Fruit fly (Drosophila melanogaster) whole organism, embryonic: ENCODE results near the gene HisCl1.

ENCODE experiments used
- Aef1 ChIP-seq: fragments of 200-800 bp; sonication (Bioruptor generic); IDR thresholded peaks from 3 replicates; pipeline ENCODE4 v1.3.6; 2022; ENCODE audit warnings: missing biosample characterization, missing genetic modification characterization
- Antp ChIP-seq: fragments of 200-800 bp; sonication (Bioruptor generic); optimal IDR thresholded peaks from 3 replicates; lab custom pipeline; 2016; ENCODE audit warnings: missing biosample characterization, missing genetic modification characterization
- CG10209 ChIP-seq: fragments of 200-800 bp; sonication (Bioruptor generic); optimal IDR thresholded peaks from 3 replicates; lab custom pipeline; 2017; ENCODE audit warnings: missing biosample characterization, mild to moderate bottlenecking, missing genetic modification characterization, missing genetic modification reagents
- CG10543 ChIP-seq: fragments of 200-800 bp; sonication (Bioruptor generic); optimal IDR thresholded peaks from 3 replicates; lab custom pipeline; 2017; ENCODE audit warnings: missing biosample characterization, mild to moderate bottlenecking, missing genetic modification characterization, moderate library complexity
- CG11247 ChIP-seq: fragments of 200-800 bp; sonication (Bioruptor generic); IDR thresholded peaks from 2 replicates; pipeline ENCODE4 v1.3.6; 2022; ENCODE audit warnings: missing biosample characterization, missing genetic modification characterization
- CG12071 ChIP-seq: fragments of 200-800 bp; sonication (Bioruptor generic); optimal IDR thresholded peaks from 3 replicates; lab custom pipeline; 2018; ENCODE audit warnings: missing biosample characterization, mild to moderate bottlenecking, missing genetic modification characterization
- CG12299 ChIP-seq: fragments of 200-800 bp; sonication (Bioruptor generic); optimal IDR thresholded peaks from 2 replicates; lab custom pipeline; 2018; ENCODE audit warnings: missing biosample characterization, mild to moderate bottlenecking, missing genetic modification characterization
- CG1602 ChIP-seq: fragments of 200-800 bp; sonication (Bioruptor generic); optimal IDR thresholded peaks from 3 replicates; lab custom pipeline; 2016; ENCODE audit warnings: missing biosample characterization, missing genetic modification characterization
- CG1603 ChIP-seq: fragments of 200-800 bp; sonication (Bioruptor generic); optimal IDR thresholded peaks from 2 replicates; lab custom pipeline; 2019; ENCODE audit warnings: missing biosample characterization, mild to moderate bottlenecking, missing genetic modification characterization, moderate library complexity
- CG1647 ChIP-seq: fragments of 200-800 bp; sonication (Bioruptor generic); optimal IDR thresholded peaks from 3 replicates; lab custom pipeline; 2016; ENCODE audit warnings: missing biosample characterization, missing genetic modification characterization
- CG17186 ChIP-seq: fragments of 200-800 bp; sonication (Bioruptor generic); optimal IDR thresholded peaks from 3 replicates; lab custom pipeline; 2017; ENCODE audit warnings: missing biosample characterization, missing genetic modification reagents, missing genetic modification characterization
- CG18764 ChIP-seq: fragments of 200-800 bp; sonication (Bioruptor generic); optimal IDR thresholded peaks from 3 replicates; lab custom pipeline; 2016; ENCODE audit warnings: missing biosample characterization, missing genetic modification characterization
- CG2116 ChIP-seq: fragments of 200-800 bp; sonication (Bioruptor generic); optimal IDR thresholded peaks from 3 replicates; lab custom pipeline; 2018; ENCODE audit warnings: missing biosample characterization, mild to moderate bottlenecking, missing genetic modification characterization
- CG30431 ChIP-seq: fragments of 200-800 bp; sonication (Bioruptor generic); optimal IDR thresholded peaks from 2 replicates; lab custom pipeline; 2017; ENCODE audit warnings: missing biosample characterization, missing genetic modification characterization
- CG3065 ChIP-seq: fragments of 200-800 bp; sonication (Bioruptor generic); optimal IDR thresholded peaks from 2 replicates; lab custom pipeline; 2016; ENCODE audit warnings: missing biosample characterization, missing genetic modification characterization
- CG31365 ChIP-seq: fragments of 200-800 bp; sonication (Bioruptor generic); optimal IDR thresholded peaks from 2 replicates; lab custom pipeline; 2018; ENCODE audit warnings: missing biosample characterization, mild to moderate bottlenecking, missing genetic modification characterization
- CG32772 ChIP-seq: fragments of 200-800 bp; sonication (Bioruptor generic); IDR thresholded peaks from 2 replicates; pipeline ENCODE4 v1.3.6; 2022; ENCODE audit warnings: missing biosample characterization, missing genetic modification characterization
- CG43689 ChIP-seq: fragments of 200-800 bp; sonication (Bioruptor generic); IDR thresholded peaks from 2 replicates; pipeline ENCODE4 v1.3.6; 2022; ENCODE audit warnings: missing biosample characterization, missing genetic modification characterization
- CG4730 ChIP-seq: fragments of 200-800 bp; sonication (Bioruptor generic); IDR thresholded peaks from 2 replicates; pipeline ENCODE4 v1.3.6; 2022; ENCODE audit warnings: missing biosample characterization, missing genetic modification characterization
- CG6654 ChIP-seq: fragments of 200-800 bp; sonication (Bioruptor generic); optimal IDR thresholded peaks from 2 replicates; lab custom pipeline; 2017; ENCODE audit warnings: missing biosample characterization, mild to moderate bottlenecking, missing genetic modification characterization
- CG7372 ChIP-seq: fragments of 200-800 bp; sonication (Bioruptor generic); IDR thresholded peaks from 2 replicates; pipeline ENCODE4 v1.3.6; 2022; ENCODE audit warnings: missing biosample characterization, missing genetic modification characterization
- CG8290 ChIP-seq, 3 experiments: fragments of 200-800 bp; sonication (Bioruptor generic); optimal IDR thresholded peaks; 2 replicates each; lab custom pipeline; 2016 to 2019; ENCODE audit warnings: missing biosample characterization in 3 of 3, missing genetic modification characterization in 3 of 3, mild to moderate bottlenecking in 2 of 3, moderate library complexity in 1 of 3
- CG8765 ChIP-seq: fragments of 200-800 bp; sonication (Bioruptor generic); IDR thresholded peaks from 2 replicates; pipeline ENCODE4 v1.3.6; 2022; ENCODE audit warnings: missing biosample characterization, missing genetic modification characterization
- CTCF ChIP-seq: fragments of 200-800 bp; sonication (Bioruptor generic); optimal IDR thresholded peaks from 2 replicates; lab custom pipeline; 2017; ENCODE audit warnings: missing biosample characterization, mild to moderate bottlenecking, missing genetic modification characterization, moderate library complexity
- Chrac-16 ChIP-seq: fragments of 200-800 bp; sonication (Bioruptor generic); optimal IDR thresholded peaks from 3 replicates; lab custom pipeline; 2016; ENCODE audit warnings: missing biosample characterization, missing genetic modification characterization
- D ChIP-seq, 2 experiments: fragments of 200-800 bp in 1 of 2; fragments of >200 bp in 1 of 2; sonication (Bioruptor generic) in 1 of 2; optimal IDR thresholded peaks; 2 replicates in 1 of 2; 3 replicates in 1 of 2; lab custom pipeline; 2017; ENCODE audit warnings: mild to moderate bottlenecking in 1 of 2, missing biosample characterization in 1 of 2, missing genetic modification characterization in 1 of 2, missing genetic modification reagents in 1 of 2
- ERR ChIP-seq: fragments of 200-800 bp; sonication (Bioruptor generic); optimal IDR thresholded peaks from 2 replicates; lab custom pipeline; 2016; ENCODE audit warnings: missing biosample characterization, missing genetic modification characterization
- Hmx ChIP-seq: fragments of 200-800 bp; sonication (Bioruptor generic); optimal IDR thresholded peaks from 2 replicates; lab custom pipeline; 2016; ENCODE audit warnings: missing biosample characterization, missing genetic modification characterization
- Hr51 ChIP-seq, 2 experiments: fragments of 200-800 bp; sonication (Bioruptor generic); optimal IDR thresholded peaks; 2 replicates in 1 of 2; 3 replicates in 1 of 2; lab custom pipeline; 2016 to 2018; ENCODE audit warnings: missing biosample characterization in 2 of 2, missing genetic modification characterization in 2 of 2, mild to moderate bottlenecking in 1 of 2, moderate library complexity in 1 of 2
- Meics ChIP-seq: fragments of 200-800 bp; sonication (Bioruptor generic); optimal IDR thresholded peaks from 2 replicates; lab custom pipeline; 2017; ENCODE audit warnings: missing biosample characterization, mild to moderate bottlenecking, missing genetic modification characterization
- Sin3A ChIP-seq: fragments of >200 bp; optimal IDR thresholded peaks from 2 replicates; lab custom pipeline; 2018
- Sox102F ChIP-seq: fragments of 200-800 bp; sonication (Bioruptor generic); optimal IDR thresholded peaks from 2 replicates; lab custom pipeline; 2018; ENCODE audit warnings: missing biosample characterization, mild to moderate bottlenecking, missing genetic modification characterization, moderate library complexity
- Sry-δ ChIP-seq: fragments of 200-800 bp; sonication (Bioruptor generic); optimal IDR thresholded peaks from 2 replicates; lab custom pipeline; 2016; ENCODE audit warnings: missing biosample characterization, missing genetic modification characterization
- Trl ChIP-seq, 3 experiments: fragments of >200 bp in 2 of 3; fragments of 200-800 bp in 1 of 3; sonication (Bioruptor generic) in 1 of 3; optimal IDR thresholded peaks; 2 replicates in 1 of 3; 3 replicates in 2 of 3; lab custom pipeline; 2016 to 2017; ENCODE audit warnings: missing biosample characterization in 1 of 3, missing genetic modification characterization in 1 of 3
- Xbp1 ChIP-seq: fragments of 200-800 bp; sonication (Bioruptor generic); optimal IDR thresholded peaks from 3 replicates; lab custom pipeline; 2016; ENCODE audit warnings: missing biosample characterization, mild to moderate bottlenecking, missing genetic modification characterization
- bcd ChIP-seq: fragments of 200-800 bp; sonication (Bioruptor generic); optimal IDR thresholded peaks from 2 replicates; lab custom pipeline; 2017; ENCODE audit warnings: missing biosample characterization, mild to moderate bottlenecking, missing genetic modification characterization
- chif ChIP-seq, 2 experiments: fragments of 200-800 bp; sonication (Bioruptor generic); optimal IDR thresholded peaks; 3 replicates each; lab custom pipeline; 2016; ENCODE audit warnings: missing biosample characterization in 2 of 2, missing genetic modification characterization in 2 of 2
- da ChIP-seq: fragments of 200-800 bp; sonication (Bioruptor generic); optimal IDR thresholded peaks from 2 replicates; lab custom pipeline; 2016; ENCODE audit warnings: missing biosample characterization, missing genetic modification characterization
- fd102C ChIP-seq: fragments of 200-800 bp; sonication (Bioruptor generic); optimal IDR thresholded peaks from 2 replicates; lab custom pipeline; 2018; ENCODE audit warnings: missing biosample characterization, mild to moderate bottlenecking, missing genetic modification characterization, moderate library complexity
- fd3F ChIP-seq: fragments of 200-800 bp; sonication (Bioruptor generic); optimal IDR thresholded peaks from 2 replicates; lab custom pipeline; 2018; ENCODE audit warnings: missing biosample characterization, mild to moderate bottlenecking, missing genetic modification characterization, moderate library complexity
- gce ChIP-seq: fragments of 200-800 bp; sonication (Bioruptor generic); IDR thresholded peaks from 3 replicates; pipeline ENCODE4 v1.3.6; 2022; ENCODE audit warnings: missing biosample characterization, missing genetic modification characterization
- luna ChIP-seq: fragments of 200-800 bp; sonication (Bioruptor generic); optimal IDR thresholded peaks from 2 replicates; lab custom pipeline; 2016; ENCODE audit warnings: missing biosample characterization, missing genetic modification characterization
- mirr ChIP-seq: fragments of 200-800 bp; sonication (Bioruptor generic); optimal IDR thresholded peaks from 3 replicates; lab custom pipeline; 2018; ENCODE audit warnings: missing biosample characterization, mild to moderate bottlenecking, missing genetic modification characterization
- nerfin-2 ChIP-seq: fragments of 200-800 bp; sonication (Bioruptor generic); IDR thresholded peaks from 2 replicates; pipeline ENCODE4 v1.3.6; 2022; ENCODE audit warnings: missing biosample characterization, missing genetic modification characterization; ENCODE audit not compliant: partially characterized antibody
- org-1 ChIP-seq: fragments of 200-800 bp; sonication (Bioruptor generic); optimal IDR thresholded peaks from 2 replicates; lab custom pipeline; 2017; ENCODE audit warnings: missing biosample characterization, missing genetic modification characterization
- sens ChIP-seq: fragments of 200-800 bp; sonication (Bioruptor generic); peaks from one replicate; lab custom pipeline; 2016; ENCODE audit warnings: missing biosample characterization, missing genetic modification characterization
- shn ChIP-seq: fragments of 200-800 bp; sonication (Bioruptor generic); optimal IDR thresholded peaks from 3 replicates; lab custom pipeline; 2016; ENCODE audit warnings: missing biosample characterization, missing genetic modification characterization
- stc ChIP-seq: fragments of 200-800 bp; sonication (Bioruptor generic); IDR thresholded peaks from 2 replicates; pipeline ENCODE4 v1.3.6; 2022; ENCODE audit warnings: missing biosample characterization, missing genetic modification characterization
- unpg ChIP-seq: fragments of 200-800 bp; sonication (Bioruptor generic); optimal IDR thresholded peaks from 3 replicates; lab custom pipeline; 2018; ENCODE audit warnings: missing biosample characterization, mild to moderate bottlenecking, missing genetic modification characterization, moderate library complexity
- wor ChIP-seq: fragments of 200-800 bp; sonication (Bioruptor generic); IDR thresholded peaks from 2 replicates; pipeline ENCODE4 v1.3.6; 2022; ENCODE audit warnings: missing biosample characterization, missing genetic modification characterization
- yki ChIP-seq: fragments of >200 bp; optimal IDR thresholded peaks from 3 replicates; lab custom pipeline; 2018

Gene HisCl1

dm6 chr3R:11764279-11764880 lies 22.6 kb upstream of the HisCl1 start, which contains the start of gene Lk6 (continued):
- peak; percentile 13 for TF ChIP-seq CG10209 (GFP tag; lab: Kevin White, UChicago)
- no peak for TF ChIP-seq CG32772 (GFP tag; lab: Robert Waterston, UW)
- TF ChIP-seq D (optimal IDR thresholded peaks at IDR 0.05; lab: Kevin White, UChicago) = no peak
- peak; percentile 12 for TF ChIP-seq D (GFP tag; optimal IDR thresholded peaks at IDR 0.05; lab: Kevin White, UChicago)
- TF ChIP-seq shn (GFP tag; lab: Kevin White, UChicago) = peak; percentile 37
- no peak for TF ChIP-seq CG3065
- TF ChIP-seq nerfin-2 (GFP tag; lab: Robert Waterston, UW) = no peak
- TF ChIP-seq ERR = peak; percentile 28
- TF ChIP-seq CTCF = peak; percentile 89
- no peak for TF ChIP-seq gce (GFP tag; lab: Robert Waterston, UW)
- TF ChIP-seq CG11247 = no peak
- TF ChIP-seq Xbp1 (GFP tag; lab: Kevin White, UChicago) = peak; percentile 28
- TF ChIP-seq Sry-δ (GFP tag; lab: Kevin White, UChicago) = peak; percentile 67
- TF ChIP-seq CG1647 = peak; percentile 5
- no peak for TF ChIP-seq Trl (optimal IDR thresholded peaks at IDR 0.05; lab: Kevin White, UChicago)
- TF ChIP-seq Trl (GFP tag; optimal IDR thresholded peaks at IDR 0.05; lab: Kevin White, UChicago) = peak; percentile 14
- peak; percentile 28 to 55 for TF ChIP-seq Hr51 (GFP tag; optimal IDR thresholded peaks at IDR 0.05; lab: Kevin White, UChicago)
- peak; percentile 14 for TF ChIP-seq fd102C (GFP tag; lab: Kevin White, UChicago)
- peak; percentile 57 for TF ChIP-seq unpg (GFP tag; lab: Kevin White, UChicago)
- TF ChIP-seq mirr (GFP tag; lab: Kevin White, UChicago) = peak; percentile 76
- TF ChIP-seq CG2116 (GFP tag; lab: Kevin White, UChicago) = peak; percentile 73
- peak; percentile 76 for TF ChIP-seq Sin3A
- TF ChIP-seq org-1 (GFP tag; lab: Kevin White, UChicago) = peak; percentile 29
- TF ChIP-seq CG10543 (GFP tag; lab: Kevin White, UChicago) = peak; percentile 82
- peak; percentile 70 for TF ChIP-seq CG31365 (tag; lab: Kevin White, UChicago)
- TF ChIP-seq da = peak; percentile 5
- TF ChIP-seq CG8290 (GFP tag; optimal IDR thresholded peaks at IDR 0.05; lab: Kevin White, UChicago) = peak; percentile 60
- peak; percentile 23 to 90 for TF ChIP-seq CG8290 (tag; optimal IDR thresholded peaks at IDR 0.05; lab: Kevin White, UChicago)
- TF ChIP-seq bcd (GFP tag; lab: Kevin White, UChicago) = peak; percentile 52
- TF ChIP-seq CG18764 (GFP tag; lab: Kevin White, UChicago) = peak; percentile 38
- TF ChIP-seq yki = no peak
- TF ChIP-seq Aef1 (GFP tag; lab: Robert Waterston, UW) = no peak
- peak; percentile 92 for TF ChIP-seq CG1603 (tag; lab: Kevin White, UChicago)
- peak; percentile 12 for TF ChIP-seq Chrac-16 (GFP tag; lab: Kevin White, UChicago)
- TF ChIP-seq sens (GFP tag; lab: Kevin White, UChicago) = peak; percentile 72
- peak; percentile 70 for TF ChIP-seq CG12071
- TF ChIP-seq Antp (GFP tag; lab: Kevin White, UChicago) = peak; percentile 14
- TF ChIP-seq CG4730 (GFP tag; lab: Robert Waterston, UW) = no peak
- TF ChIP-seq CG8765 (GFP tag; lab: Robert Waterston, UW) = no peak
- no peak for TF ChIP-seq stc (GFP tag; lab: Robert Waterston, UW)
- peak; percentile 80 for TF ChIP-seq CG17186 (GFP tag; lab: Kevin White, UChicago)
- TF ChIP-seq luna (GFP tag; lab: Kevin White, UChicago) = peak; percentile 52
- peak; percentile 55 for TF ChIP-seq Meics (GFP tag; lab: Kevin White, UChicago)
- no peak for TF ChIP-seq CG7372 (GFP tag; lab: Robert Waterston, UW)
- no peak for TF ChIP-seq CG1602 (GFP tag; lab: Kevin White, UChicago)
- no peak for TF ChIP-seq wor (GFP tag; lab: Robert Waterston, UW)
- TF ChIP-seq CG30431 (GFP tag; lab: Kevin White, UChicago) = no peak
- peak; percentile 54 for TF ChIP-seq CG12299 (tag; lab: Kevin White, UChicago)
- no peak for TF ChIP-seq CG43689 (GFP tag; lab: Robert Waterston, UW)
- peak in 1 of 2 experiments; percentile 42 for TF ChIP-seq chif (GFP tag; optimal IDR thresholded peaks at IDR 0.05; lab: Kevin White, UChicago)
- no peak for TF ChIP-seq Hmx (GFP tag; lab: Kevin White, UChicago)
- TF ChIP-seq Sox102F (GFP tag; lab: Kevin White, UChicago) = no peak
- no peak for TF ChIP-seq CG6654 (GFP tag; lab: Kevin White, UChicago)
- no peak for TF ChIP-seq fd3F (GFP tag; lab: Kevin White, UChicago)
